Fruit fly (Drosophila melanogaster) whole organism, wandering third instar larva: Measurements from ENCODE around the gene CG18417.

ENCODE experiments used
- Abd-B ChIP-seq: fragments of >200 bp; optimal IDR thresholded peaks from 2 replicates; lab custom pipeline; 2017; ENCODE audit warnings: missing biosample characterization, missing genetic modification characterization
- CG32264 ChIP-seq: fragments of 200-800 bp; sonication (Bioruptor generic); optimal IDR thresholded peaks from 2 replicates; lab custom pipeline; 2016; ENCODE audit warnings: missing biosample characterization, missing genetic modification characterization
- CG9705 ChIP-seq: fragments of 200-800 bp; sonication (Bioruptor generic); optimal IDR thresholded peaks from 2 replicates; lab custom pipeline; 2018; ENCODE audit warnings: missing biosample characterization, mild to moderate bottlenecking, missing genetic modification characterization
- CrebA ChIP-seq: fragments of 200-800 bp; sonication (Bioruptor generic); optimal IDR thresholded peaks from 2 replicates; lab custom pipeline; 2016; ENCODE audit warnings: missing biosample characterization, mild to moderate bottlenecking, missing genetic modification characterization, borderline replicate concordance
- Dfd ChIP-seq: fragments of >200 bp; optimal IDR thresholded peaks from 2 replicates; lab custom pipeline; 2017; ENCODE audit warnings: missing biosample characterization, missing genetic modification characterization
- Dif ChIP-seq: fragments of 200-275, 200-300 bp; sonication (Bioruptor generic); optimal IDR thresholded peaks from 2 replicates; lab custom pipeline; 2018; ENCODE audit warnings: missing biosample characterization, missing genetic modification characterization; ENCODE audit not compliant: partially characterized antibody
- GATAd ChIP-seq: sonication (Bioruptor generic); optimal IDR thresholded peaks from 2 replicates; lab custom pipeline; 2016; ENCODE audit warnings: missing biosample characterization, missing genetic modification characterization
- HLH106 ChIP-seq: fragments of 200-800 bp; optimal IDR thresholded peaks from 3 replicates; lab custom pipeline; 2019; ENCODE audit warnings: missing biosample characterization, mild to moderate bottlenecking, missing genetic modification characterization, moderate library complexity
- Hnf4 ChIP-seq: fragments of 200-800 bp; sonication (Bioruptor generic); optimal IDR thresholded peaks from 2 replicates; lab custom pipeline; 2016; ENCODE audit warnings: missing biosample characterization, mild to moderate bottlenecking, missing genetic modification characterization
- Hr78 ChIP-seq: fragments of >200 bp; optimal IDR thresholded peaks from 2 replicates; lab custom pipeline; 2017; ENCODE audit warnings: missing biosample characterization, missing genetic modification characterization
- Hr83 ChIP-seq: fragments of 200-300 bp; sonication (Bioruptor generic); optimal IDR thresholded peaks from 2 replicates; lab custom pipeline; 2016; ENCODE audit warnings: missing biosample characterization, mild to moderate bottlenecking, missing genetic modification characterization, moderate library complexity; ENCODE audit not compliant: poor library complexity, severe bottlenecking
- Jra ChIP-seq: sonication (Bioruptor generic); optimal IDR thresholded peaks from 2 replicates; lab custom pipeline; 2016; ENCODE audit warnings: missing biosample characterization, missing genetic modification characterization
- Mio ChIP-seq: sonication (Bioruptor generic); optimal IDR thresholded peaks from 2 replicates; lab custom pipeline; 2016; ENCODE audit warnings: missing biosample characterization, missing genetic modification characterization
- Myc ChIP-seq: fragments of >200 bp; optimal IDR thresholded peaks from 2 replicates; lab custom pipeline; 2017
- N ChIP-seq: fragments of >200 bp; optimal IDR thresholded peaks from 2 replicates; lab custom pipeline; 2018; ENCODE audit warnings: missing biosample characterization, missing external identifiers, missing genetic modification characterization
- OdsH ChIP-seq: fragments of 200-800 bp; sonication (Bioruptor generic); optimal IDR thresholded peaks from 2 replicates; lab custom pipeline; 2016; ENCODE audit warnings: missing biosample characterization, mild to moderate bottlenecking, missing genetic modification characterization
- Rel ChIP-seq, 2 experiments: fragments of 200-800 bp; sonication (Bioruptor generic) in 1 of 2; optimal IDR thresholded peaks; 2 replicates in 1 of 2; 3 replicates in 1 of 2; lab custom pipeline; 2016 to 2019; ENCODE audit warnings: mild to moderate bottlenecking in 2 of 2, missing biosample characterization in 2 of 2, missing genetic modification characterization in 2 of 2, moderate library complexity in 1 of 2
- Sp1 ChIP-seq: fragments of 200-800 bp; sonication (Bioruptor generic); optimal IDR thresholded peaks from 3 replicates; lab custom pipeline; 2019; ENCODE audit warnings: missing biosample characterization, mild to moderate bottlenecking, missing genetic modification characterization, moderate library complexity
- Vsx2 ChIP-seq: fragments of 200-300, 225-300 bp; sonication (Bioruptor generic); optimal IDR thresholded peaks from 2 replicates; lab custom pipeline; 2018; ENCODE audit warnings: missing biosample characterization, missing genetic modification characterization; ENCODE audit not compliant: partially characterized antibody
- br ChIP-seq: fragments of 200-800 bp; sonication (Bioruptor generic); optimal IDR thresholded peaks from 2 replicates; lab custom pipeline; 2016; ENCODE audit warnings: missing biosample characterization, missing genetic modification characterization
- brk ChIP-seq: fragments of 200-800 bp; sonication (Bioruptor generic); optimal IDR thresholded peaks from 2 replicates; lab custom pipeline; 2016; ENCODE audit warnings: missing biosample characterization, mild to moderate bottlenecking, missing genetic modification characterization
- dl ChIP-seq, 2 experiments: fragments of 175-275, 200-275 bp in 1 of 2; fragments of 200-275 bp in 1 of 2; sonication (Bioruptor generic); optimal IDR thresholded peaks; lab custom pipeline; 2018; ENCODE audit warnings: mild to moderate bottlenecking in 2 of 2, missing biosample characterization in 2 of 2, missing genetic modification characterization in 2 of 2, moderate library complexity in 2 of 2; ENCODE audit not compliant: partially characterized antibody in 2 of 2, insufficient read depth in 1 of 2
- dmrt93B ChIP-seq: fragments of 200-800 bp; sonication (Bioruptor generic); optimal IDR thresholded peaks from 2 replicates; lab custom pipeline; 2018; ENCODE audit warnings: missing biosample characterization, mild to moderate bottlenecking, missing genetic modification characterization
- dsf ChIP-seq: sonication (Bioruptor generic); optimal IDR thresholded peaks from 2 replicates; lab custom pipeline; 2016; ENCODE audit warnings: missing biosample characterization, missing genetic modification characterization, borderline replicate concordance
- ey ChIP-seq: fragments of 200-800 bp; sonication (Bioruptor generic); optimal IDR thresholded peaks from 2 replicates; lab custom pipeline; 2016; ENCODE audit warnings: missing biosample characterization, missing genetic modification characterization
- foxo ChIP-seq, 2 experiments: fragments of 200-800 bp; sonication (Bioruptor generic); optimal IDR thresholded peaks; 2 replicates in 1 of 2; 3 replicates in 1 of 2; lab custom pipeline; 2016 to 2017; ENCODE audit warnings: missing biosample characterization in 2 of 2, missing genetic modification characterization in 2 of 2
- fru ChIP-seq: fragments of 200-800 bp; sonication (Bioruptor generic); optimal IDR thresholded peaks from 3 replicates; lab custom pipeline; 2016; ENCODE audit warnings: missing biosample characterization, mild to moderate bottlenecking, missing genetic modification characterization
- h ChIP-seq: fragments of 200-800 bp; sonication (Bioruptor generic); optimal IDR thresholded peaks from 3 replicates; lab custom pipeline; 2016; ENCODE audit warnings: missing biosample characterization, mild to moderate bottlenecking, missing genetic modification characterization
- jim ChIP-seq: fragments of 175-275, 200-325 bp; sonication (Bioruptor generic); optimal IDR thresholded peaks from 2 replicates; lab custom pipeline; 2016; ENCODE audit warnings: missing biosample characterization, mild to moderate bottlenecking, missing genetic modification characterization
- lola ChIP-seq: fragments of >200 bp; optimal IDR thresholded peaks from 2 replicates; lab custom pipeline; 2017; ENCODE audit warnings: missing biosample characterization, missing genetic modification characterization
- pan ChIP-seq: fragments of >200 bp; optimal IDR thresholded peaks from 2 replicates; lab custom pipeline; 2017
- psq ChIP-seq: fragments of 200-800 bp; sonication (Bioruptor generic); optimal IDR thresholded peaks from 3 replicates; lab custom pipeline; 2017; ENCODE audit warnings: missing biosample characterization, mild to moderate bottlenecking, missing genetic modification characterization, moderate library complexity
- rgr ChIP-seq: fragments of 200-800 bp; sonication (Bioruptor generic); optimal IDR thresholded peaks from 3 replicates; lab custom pipeline; 2016; ENCODE audit warnings: missing biosample characterization, mild to moderate bottlenecking, missing genetic modification characterization
- sage ChIP-seq: fragments of 200-800 bp; sonication (Bioruptor generic); optimal IDR thresholded peaks from 2 replicates; lab custom pipeline; 2016; ENCODE audit warnings: missing biosample characterization, mild to moderate bottlenecking, missing genetic modification characterization
- sv ChIP-seq: fragments of 200-800 bp; sonication (Bioruptor generic); optimal IDR thresholded peaks from 3 replicates; lab custom pipeline; 2016; ENCODE audit warnings: missing biosample characterization, missing genetic modification characterization
- tai ChIP-seq: sonication (Bioruptor generic); optimal IDR thresholded peaks from 2 replicates; lab custom pipeline; 2016; ENCODE audit warnings: missing biosample characterization, missing genetic modification characterization
- usp ChIP-seq: fragments of >200 bp; optimal IDR thresholded peaks from 2 replicates; lab custom pipeline; 2017; ENCODE audit warnings: missing biosample characterization, missing genetic modification characterization
- woc ChIP-seq: sonication (Bioruptor generic); optimal IDR thresholded peaks from 2 replicates; lab custom pipeline; 2016; ENCODE audit warnings: missing biosample characterization, mild to moderate bottlenecking, missing genetic modification characterization

The CG18417 gene

dm6 chr3L:7371290-7371689, 28.6 kb upstream of the CG18417 start:
- TF ChIP-seq HLH106 = no peak
- peak; percentile 49 for TF ChIP-seq woc (GFP tag; lab: Kevin White, UChicago)
- TF ChIP-seq N (GFP tag; lab: Kevin White, UChicago) = no peak
- no peak for TF ChIP-seq Mio
- no peak for TF ChIP-seq sage (GFP tag; lab: Kevin White, UChicago)
- TF ChIP-seq Myc (lab: Kevin White, UChicago) = peak; percentile 54
- no peak for TF ChIP-seq tai
- TF ChIP-seq Hnf4 (GFP tag; lab: Kevin White, UChicago) = no peak
- TF ChIP-seq, all 38 proteins: peak for 2

- TF ChIP-seq tai (no peak), br (peak; percentile 18), brk (GFP tag; lab: Kevin White, UChicago) (peak; percentile 21), CG32264 (GFP tag; lab: Kevin White, UChicago) (no peak)
Observed at dm6 chr3L:7376151-7376550, 23.7 kb upstream of the CG18417 start.

dm6 chr3L:7376830-7377229, 23.0 kb upstream of the CG18417 start:
- TF ChIP-seq dl (GFP tag; optimal IDR thresholded peaks at IDR 0.05; lab: Kevin White, UChicago; ENCODE audit: insufficient read depth in 1 of 2, partially characterized antibody in 2 of 2) = no peak

- no peak for TF ChIP-seq brk (GFP tag; lab: Kevin White, UChicago)
- no peak for TF ChIP-seq dl (GFP tag; optimal IDR thresholded peaks at IDR 0.05; lab: Kevin White, UChicago; ENCODE audit: insufficient read depth in 1 of 2, partially characterized antibody in 2 of 2)
- no peak for TF ChIP-seq Hr83 (GFP tag; lab: Kevin White, UChicago)
- TF ChIP-seq GATAd (GFP tag; lab: Kevin White, UChicago) = no peak
- TF ChIP-seq h (GFP tag; lab: Kevin White, UChicago) = peak; percentile 9
- no peak for TF ChIP-seq Hr78 (GFP tag; lab: Kevin White, UChicago)
- no peak for TF ChIP-seq pan (lab: Kevin White, UChicago)
Observed at dm6 chr3L:7380395-7380794, 19.5 kb upstream of the CG18417 start.

- peak; percentile 21 for TF ChIP-seq Myc (lab: Kevin White, UChicago)
- TF ChIP-seq Jra (GFP tag; lab: Kevin White, UChicago) = peak; percentile 72
- peak; percentile 95 for TF ChIP-seq Dif
- TF ChIP-seq lola (GFP tag; lab: Kevin White, UChicago) = no peak
- TF ChIP-seq CG32264 (GFP tag; lab: Kevin White, UChicago) = no peak
- peak; percentile 42 for TF ChIP-seq sv (GFP tag; lab: Kevin White, UChicago)
- peak; percentile 73 for TF ChIP-seq woc (GFP tag; lab: Kevin White, UChicago)
- TF ChIP-seq Abd-B (GFP tag; lab: Kevin White, UChicago) = no peak
- TF ChIP-seq dsf (GFP tag; lab: Kevin White, UChicago) = peak; percentile 28
- peak; percentile 69 for TF ChIP-seq Vsx2 (GFP tag; lab: Kevin White, UChicago)
- TF ChIP-seq dmrt93B (GFP tag; lab: Kevin White, UChicago) = peak; percentile 28
- TF ChIP-seq foxo (GFP tag; optimal IDR thresholded peaks at IDR 0.05; lab: Kevin White, UChicago) = peak in 1 of 2 experiments; percentile 68
- TF ChIP-seq CG9705 = peak; percentile 16
- peak; percentile 62 for TF ChIP-seq ey (GFP tag; lab: Kevin White, UChicago)
- TF ChIP-seq Hr83 (GFP tag; lab: Kevin White, UChicago) = peak; percentile 18
- TF ChIP-seq pan (lab: Kevin White, UChicago) = no peak
- no peak for TF ChIP-seq Hnf4 (GFP tag; lab: Kevin White, UChicago)
- TF ChIP-seq Hr78 (GFP tag; lab: Kevin White, UChicago) = no peak
- TF ChIP-seq N (GFP tag; lab: Kevin White, UChicago) = peak; percentile 46
- peak; percentile 56 for TF ChIP-seq Sp1
- TF ChIP-seq CrebA (GFP tag; lab: Kevin White, UChicago) = no peak
- TF ChIP-seq OdsH (GFP tag; lab: Kevin White, UChicago) = peak; percentile 56
- TF ChIP-seq jim (GFP tag; lab: Kevin White, UChicago) = no peak
- TF ChIP-seq HLH106 = peak; percentile 61
- TF ChIP-seq fru = peak; percentile 98
- TF ChIP-seq br = peak; percentile 47
- TF ChIP-seq Mio = no peak
- TF ChIP-seq GATAd (GFP tag; lab: Kevin White, UChicago) = no peak
- TF ChIP-seq sage (GFP tag; lab: Kevin White, UChicago) = no peak
- TF ChIP-seq dl (GFP tag; optimal IDR thresholded peaks at IDR 0.05; lab: Kevin White, UChicago; ENCODE audit: insufficient read depth in 1 of 2, partially characterized antibody in 2 of 2) = peak; percentile 84 to 90
- peak; percentile 32 for TF ChIP-seq psq (GFP tag; lab: Kevin White, UChicago)
- TF ChIP-seq tai = no peak
- no peak for TF ChIP-seq Rel (GFP tag; optimal IDR thresholded peaks at IDR 0.05; lab: Kevin White, UChicago)
- TF ChIP-seq Rel (tag; optimal IDR thresholded peaks at IDR 0.05; lab: Kevin White, UChicago) = no peak
- no peak for TF ChIP-seq Dfd (GFP tag; lab: Kevin White, UChicago)
- TF ChIP-seq h (GFP tag; lab: Kevin White, UChicago) = peak; percentile 66
- TF ChIP-seq rgr = peak; percentile 74
- no peak for TF ChIP-seq usp (GFP tag; lab: Kevin White, UChicago)
- TF ChIP-seq brk (GFP tag; lab: Kevin White, UChicago) = no peak
Observed at dm6 chr3L:7381359-7381976, 18.4 kb upstream of the CG18417 start, which contains the start of the genes SMSr and smid. Gene SMSr (minus strand): TSS chr3L:7381474. Gene smid (plus strand): TSS chr3L:7381614.
